Worm (Caenorhabditis elegans): ENCODE data around the gene gpa-2.

The gpa-2 gene

DNA sequence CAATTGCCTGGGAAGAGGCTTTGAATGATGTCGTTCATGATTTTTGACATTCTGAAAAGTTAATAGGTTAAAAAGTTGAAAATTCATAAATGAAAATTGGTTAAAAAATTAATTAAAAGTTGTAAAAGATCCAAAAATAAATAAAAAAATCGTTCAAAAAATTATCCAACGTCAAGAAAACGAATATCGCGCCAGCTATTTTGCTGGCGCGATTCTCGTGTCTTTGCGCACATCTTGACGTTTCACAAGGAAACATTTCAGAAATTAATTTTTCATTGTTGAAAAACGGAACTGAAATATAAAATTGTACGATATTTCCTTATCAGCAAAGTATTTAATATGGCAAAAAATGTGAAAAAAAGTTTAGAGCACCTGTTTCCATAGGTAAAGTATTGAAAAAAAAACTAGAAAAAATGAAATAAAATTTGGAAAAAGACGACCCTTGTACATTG, 11.7 kb upstream of the gpa-2 start, which contains the start of gene mpdu-1 (continued):
- peak; percentile 30 for TF ChIP-seq unc-86 (tag; optimal IDR thresholded peaks at IDR 0.05)
- no peak for TF ChIP-seq nhr-237 (tag; optimal IDR thresholded peaks at IDR 0.05)
- peak; percentile 93 for TF ChIP-seq mep-1 (tag; optimal IDR thresholded peaks at IDR 0.05)
- peak; percentile 69 to 78 for TF ChIP-seq lin-35 (GFP tag; optimal IDR thresholded peaks at IDR 0.05)
- peak; percentile 34; the same call in 1 of the 2 replicates for TF ChIP-seq grh-1 (GFP tag; IDR thresholded peaks at IDR 0.05)
- TF ChIP-seq isw-1 (GFP tag; IDR thresholded peaks at IDR 0.05): no peak
- TF ChIP-seq nhr-12 (tag; optimal IDR thresholded peaks at IDR 0.05): no peak

DNA sequence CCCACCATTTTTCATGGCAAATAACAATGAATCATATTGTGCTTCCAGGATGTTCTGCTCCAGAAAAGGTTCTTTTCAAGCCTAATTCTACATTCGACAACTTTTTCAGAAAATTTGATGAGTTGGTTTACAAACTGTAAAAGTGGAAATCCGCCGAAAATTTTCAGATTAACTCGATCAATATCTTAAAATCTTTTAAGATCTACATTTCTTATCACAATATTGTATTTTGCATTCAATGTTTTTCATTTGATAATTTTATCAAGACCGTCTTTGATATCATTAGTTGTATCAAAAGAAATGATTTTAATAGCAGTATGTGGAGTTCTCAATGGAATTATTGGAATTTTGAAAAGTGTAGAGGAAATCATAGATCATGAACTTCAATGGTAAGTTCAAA, 11.0 kb upstream of the gpa-2 start, which contains the start of gene F38E1.6:
F38E1.6 (plus strand) TSS at position 301 of the 400 bp plus-strand sequence.
- TF ChIP-seq alr-1 (tag; optimal IDR thresholded peaks at IDR 0.05; ENCODE audit: borderline replicate concordance) (peak; percentile 38), nhr-76 (tag; optimal IDR thresholded peaks at IDR 0.05) (no peak)

DNA sequence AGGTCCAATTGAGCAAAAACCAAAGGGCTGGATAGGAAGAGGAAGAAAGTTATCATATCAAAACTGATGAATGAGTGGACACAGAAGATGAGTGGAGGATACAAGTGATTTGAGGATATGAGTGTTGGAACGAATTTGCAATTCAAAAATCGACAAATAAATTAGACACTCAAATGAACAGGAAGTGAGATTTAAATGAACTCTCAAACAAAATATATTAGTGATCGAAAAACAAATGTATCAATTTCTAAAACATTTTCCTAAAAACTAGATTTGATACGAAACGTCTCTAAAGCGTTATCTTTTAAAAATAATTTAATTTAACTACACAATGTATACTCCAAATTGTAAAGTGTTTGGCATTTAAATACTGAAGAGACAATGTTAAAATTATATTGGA, 4.6 kb downstream of the gpa-2 start, which contains the start of gene F38E1.10:
F38E1.10 (minus strand) TSS at position 101 of the 400 bp plus-strand sequence.
- TF ChIP-seq nhr-71 (tag; optimal IDR thresholded peaks at IDR 0.05): no peak
- TF ChIP-seq elt-3 (tag; optimal IDR thresholded peaks at IDR 0.05): no peak
- TF ChIP-seq mab-9 (GFP tag; IDR thresholded peaks at IDR 0.05): no peak
- TF ChIP-seq hlh-4 (tag; optimal IDR thresholded peaks at IDR 0.05): no peak
- no peak for TF ChIP-seq F16B12.6 (tag; optimal IDR thresholded peaks at IDR 0.05)
- TF ChIP-seq snpc-4 (tag; optimal IDR thresholded peaks at IDR 0.05): no peak
- TF ChIP-seq fkh-8 (tag; optimal IDR thresholded peaks at IDR 0.05): no peak
- no peak for TF ChIP-seq lin-35 (GFP tag; optimal IDR thresholded peaks at IDR 0.05)
- no peak for TF ChIP-seq nhr-28 (tag; optimal IDR thresholded peaks at IDR 0.05)
- no peak for TF ChIP-seq blmp-1 (tag; optimal IDR thresholded peaks at IDR 0.05)
- no peak for TF ChIP-seq nhr-90 (tag; optimal IDR thresholded peaks at IDR 0.05; ENCODE audit: poor library complexity)

DNA sequence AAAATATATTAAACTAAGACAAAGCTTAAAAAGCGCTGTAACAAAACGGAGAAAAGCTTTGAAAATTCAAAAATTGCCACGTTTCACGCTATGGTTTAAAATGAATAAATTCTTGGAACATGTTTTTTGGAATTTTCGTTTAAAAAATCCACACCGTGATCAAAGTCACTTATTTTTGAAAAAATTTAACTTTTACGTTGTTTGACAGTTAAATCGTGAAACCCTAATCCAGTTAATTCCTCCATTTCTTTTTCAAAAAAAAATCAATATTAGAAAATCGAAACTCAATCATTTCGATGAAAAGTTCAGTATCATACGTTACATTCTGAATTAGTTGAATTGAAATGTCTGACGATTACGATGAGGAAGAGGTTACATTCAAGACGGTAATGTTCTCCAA, 5.0 kb downstream of the gpa-2 start, which contains the start of gene F38E1.3:
F38E1.3 (plus strand) TSS at position 301 of the 400 bp plus-strand sequence.
- TF ChIP-seq ceh-82 (tag; optimal IDR thresholded peaks at IDR 0.05) (no peak), nhr-20 (tag; optimal IDR thresholded peaks at IDR 0.05) (no peak), aha-1 (tag; optimal IDR thresholded peaks at IDR 0.05) (no peak), mep-1 (tag; optimal IDR thresholded peaks at IDR 0.05) (no peak), aly-2 (tag; optimal IDR thresholded peaks at IDR 0.05) (no peak), elt-3 (tag; optimal IDR thresholded peaks at IDR 0.05) (no peak), fkh-8 (tag; optimal IDR thresholded peaks at IDR 0.05) (no peak), ztf-11 (tag; optimal IDR thresholded peaks at IDR 0.05) (no peak), efl-1 (optimal IDR thresholded peaks at IDR 0.05) (no peak), efl-1 (GFP tag; optimal IDR thresholded peaks at IDR 0.05 in 1 of 2) (no peak), isw-1 (GFP tag; IDR thresholded peaks at IDR 0.05) (no peak), lin-39 (tag; optimal IDR thresholded peaks at IDR 0.05) (no peak), alr-1 (tag; optimal IDR thresholded peaks at IDR 0.05; ENCODE audit: borderline replicate concordance) (no peak), nhr-84 (tag; optimal IDR thresholded peaks at IDR 0.05) (no peak)

DNA sequence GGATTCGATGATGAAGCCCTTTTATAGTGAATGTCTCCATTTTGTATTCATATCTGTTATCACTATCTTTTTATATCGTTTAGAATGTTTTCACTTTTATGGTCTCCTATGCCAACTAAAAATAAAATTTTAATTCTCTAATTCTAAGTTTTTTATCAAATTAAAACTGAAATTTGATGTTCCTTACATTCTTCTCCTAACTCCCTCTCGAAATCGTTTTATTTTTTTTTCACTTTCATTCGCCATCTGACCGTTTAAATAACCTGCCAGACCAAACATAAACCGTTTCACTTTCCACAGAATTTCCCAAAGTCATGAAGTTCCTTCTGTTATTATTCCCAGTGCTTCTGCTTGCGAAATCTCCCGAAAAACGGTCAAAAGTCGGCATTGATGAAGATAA, 8.4 kb downstream of the gpa-2 start, which contains the start of gene F52E1.5:
F52E1.5 (plus strand) TSS at position 301 of the 400 bp plus-strand sequence.
- TF ChIP-seq mep-1 (tag; optimal IDR thresholded peaks at IDR 0.05) (no peak), C16A3.4 (tag; optimal IDR thresholded peaks at IDR 0.05) (no peak), nhr-90 (tag; optimal IDR thresholded peaks at IDR 0.05; ENCODE audit: poor library complexity) (no peak), pqm-1 (tag; optimal IDR thresholded peaks at IDR 0.05) (no peak), swsn-7 (tag; optimal IDR thresholded peaks at IDR 0.05) (no peak), blmp-1 (tag; optimal IDR thresholded peaks at IDR 0.05) (peak; percentile 45), efl-3 (GFP tag; optimal IDR thresholded peaks at IDR 0.05) (no peak), efl-1 (optimal IDR thresholded peaks at IDR 0.05) (no peak), efl-1 (GFP tag; optimal IDR thresholded peaks at IDR 0.05 in 1 of 2) (peak in 1 of 2 experiments; percentile 1)

DNA sequence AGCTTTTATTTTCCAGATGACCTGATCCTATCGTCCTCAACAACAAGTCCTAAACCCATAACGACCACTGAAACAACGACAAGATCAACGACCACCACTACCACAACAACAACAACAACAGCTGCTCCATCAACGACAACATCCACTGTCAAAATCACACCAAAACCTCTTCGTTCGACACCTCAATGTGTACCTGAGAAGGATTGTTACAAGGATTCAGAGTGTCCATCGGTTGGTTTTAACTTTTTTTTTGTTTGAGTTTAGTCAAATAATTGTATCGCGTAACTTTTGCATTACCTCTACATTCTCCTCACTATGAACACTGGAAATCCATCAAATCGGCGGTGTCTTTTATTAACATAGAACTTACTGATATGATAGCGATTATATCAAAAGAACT, 9.3 kb downstream of the gpa-2 start:
- TF ChIP-seq nhr-84 (tag; optimal IDR thresholded peaks at IDR 0.05) (no peak), efl-1 (optimal IDR thresholded peaks at IDR 0.05) (no peak), efl-1 (GFP tag; optimal IDR thresholded peaks at IDR 0.05 in 1 of 2) (no peak), swsn-7 (tag; optimal IDR thresholded peaks at IDR 0.05) (no peak), lin-14 (GFP tag; optimal IDR thresholded peaks at IDR 0.05) (no peak), skn-1 (tag; optimal IDR thresholded peaks at IDR 0.05) (no peak)

Measured in whole organism, L1 larva.